Worm (Caenorhabditis elegans) whole organism, early embryonic: ENCODE data around the gene lury-1.
A peak's percentile ranks its signal among the peaks of the same experiment; 100 is the strongest.
"Not testable (repeated sequence)": the region's sequence is repeated elsewhere in the genome, so short reads cannot be mapped to it uniquely, and the experiment has no call there.

Experiments
- B0310.2 ChIP-seq: sonication (generic microtip); optimal IDR thresholded peaks from 2 replicates; lab custom pipeline; 2016; ENCODE audit warnings: mild to moderate bottlenecking, missing genetic modification characterization, missing compliant biosample characterization
- F13C5.2 ChIP-seq: sonication (generic microtip); optimal IDR thresholded peaks from 2 replicates; lab custom pipeline; 2017; ENCODE audit warnings: mild to moderate bottlenecking, missing genetic modification characterization, inconsistent platforms, missing compliant biosample characterization
- aly-1 ChIP-seq: sonication (generic microtip); optimal IDR thresholded peaks from 2 replicates; lab custom pipeline; 2016; ENCODE audit warnings: missing genetic modification characterization, missing compliant biosample characterization
- ama-1 ChIP-seq: fragments of 150-350 bp; optimal IDR thresholded peaks from 2 replicates; lab custom pipeline; 2014
- ceh-13 ChIP-seq: fragments of 200-800 bp; sonication (Bioruptor generic); optimal IDR thresholded peaks from 2 replicates; lab custom pipeline; 2018; ENCODE audit warnings: mild to moderate bottlenecking, missing genetic modification characterization, missing compliant biosample characterization
- ceh-36 ChIP-seq: sonication (generic microtip); optimal IDR thresholded peaks from 2 replicates; lab custom pipeline; 2016; ENCODE audit warnings: missing genetic modification characterization, inconsistent platforms, missing compliant biosample characterization
- ets-7 ChIP-seq: sonication (generic microtip); optimal IDR thresholded peaks from 2 replicates; lab custom pipeline; 2016; ENCODE audit warnings: missing genotype, missing genetic modification characterization, missing compliant biosample characterization
- flt-1 ChIP-seq: fragments of 200-800 bp; sonication (Bioruptor generic); IDR thresholded peaks from 2 replicates; pipeline ENCODE4 v1.3.6; 2022; ENCODE audit warnings: missing genetic modification characterization, missing compliant biosample characterization
- hmbx-1 ChIP-seq: sonication (generic microtip); optimal IDR thresholded peaks from 2 replicates; lab custom pipeline; 2016; ENCODE audit warnings: mild to moderate bottlenecking, missing genetic modification characterization, missing compliant biosample characterization
- hmg-4 ChIP-seq: fragments of 200-800 bp; sonication (Bioruptor generic); optimal IDR thresholded peaks from 2 replicates; lab custom pipeline; 2018; ENCODE audit warnings: mild to moderate bottlenecking, missing genetic modification characterization, missing compliant biosample characterization
- hnd-1 ChIP-seq: sonication (generic microtip); optimal IDR thresholded peaks from 2 replicates; lab custom pipeline; 2016; ENCODE audit warnings: missing genetic modification characterization, missing compliant biosample characterization
- pes-1 ChIP-seq: fragments of 200-800 bp; sonication (Bioruptor generic); IDR thresholded peaks from 2 replicates; pipeline ENCODE4 v1.3.6; 2022; ENCODE audit warnings: missing genetic modification reagents, missing genetic modification characterization, missing compliant biosample characterization
- scrt-1 ChIP-seq: fragments of 200-800 bp; sonication (Bioruptor generic); IDR thresholded peaks from 2 replicates; pipeline ENCODE4 v1.3.6; 2022; ENCODE audit warnings: missing genetic modification characterization, missing compliant biosample characterization
- sea-1 ChIP-seq: fragments of 200-800 bp; sonication (Bioruptor generic); conservative IDR thresholded peaks from 2 replicates; pipeline ENCODE4 v1.3.6; 2022; ENCODE audit warnings: missing genetic modification characterization, missing compliant biosample characterization
- tbx-11 ChIP-seq: fragments of 200-800 bp; sonication (Bioruptor generic); IDR thresholded peaks from 2 replicates; pipeline ENCODE4 v1.3.6; 2022; ENCODE audit warnings: missing genetic modification characterization, missing compliant biosample characterization
- tbx-37 ChIP-seq: fragments of 200-800 bp; sonication (Bioruptor generic); conservative IDR thresholded peaks from 2 replicates; pipeline ENCODE4 v1.3.6; 2022; ENCODE audit warnings: missing genetic modification reagents, missing genetic modification characterization, missing compliant biosample characterization
- tra-4 ChIP-seq: sonication (generic microtip); optimal IDR thresholded peaks from 2 replicates; lab custom pipeline; 2017; ENCODE audit warnings: missing genetic modification characterization, missing compliant biosample characterization

Gene lury-1

ce11 chrIII:12160929-12161328 is 25.3 kb upstream of the lury-1 start:
- TF ChIP-seq pes-1 (GFP tag; lab: Robert Waterston, UW) (no peak), B0310.2 (tag; lab: Kevin White, UChicago) (no peak), tbx-37 (no peak), hmbx-1 (no peak), sea-1 (GFP tag; lab: Robert Waterston, UW) (no peak), F13C5.2 (tag; lab: Kevin White, UChicago) (no peak), ceh-36 (tag; lab: Kevin White, UChicago) (no peak), ets-7 (tag; lab: Kevin White, UChicago) (no peak), hmg-4 (GFP tag; lab: Kevin White, UChicago) (no peak), tra-4 (tag; lab: Kevin White, UChicago) (no peak), scrt-1 (no peak), aly-1 (tag; lab: Kevin White, UChicago) (no peak), ama-1 (lab: Kevin White, UChicago) (no peak), ceh-13 (no peak)

DNA sequence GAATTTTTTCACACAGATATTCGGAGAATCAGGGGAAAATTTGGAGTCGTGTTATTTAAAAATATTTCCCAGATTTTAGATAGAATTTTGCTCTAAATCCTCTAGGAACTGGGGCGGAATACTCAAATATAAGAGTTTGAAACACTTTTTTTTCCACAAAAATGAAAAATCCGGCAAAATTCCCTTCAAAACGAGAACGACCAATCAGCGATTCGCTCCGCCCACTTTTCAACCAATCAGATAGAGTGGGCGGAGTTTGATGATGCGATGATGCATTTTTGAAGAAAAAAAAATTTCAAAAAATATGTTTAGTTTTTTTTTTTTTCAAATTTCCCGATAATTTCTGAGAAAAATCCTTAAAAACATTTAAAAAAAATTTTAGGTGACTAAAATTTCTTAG is 21.8 kb upstream of the lury-1 start:
- TF ChIP-seq tbx-11 (GFP tag; lab: Robert Waterston, UW) (no peak), tra-4 (tag; lab: Kevin White, UChicago) (no peak), F13C5.2 (tag; lab: Kevin White, UChicago) (no peak), sea-1 (GFP tag; lab: Robert Waterston, UW) (no peak), aly-1 (tag; lab: Kevin White, UChicago) (no peak), flt-1 (GFP tag; lab: Robert Waterston, UW) (no peak), ceh-36 (tag; lab: Kevin White, UChicago) (no peak), ets-7 (tag; lab: Kevin White, UChicago) (no peak)

ce11 chrIII:12165305-12165704 is 20.9 kb upstream of the lury-1 start:
- TF ChIP-seq hmg-4 (GFP tag; lab: Kevin White, UChicago): no peak
- TF ChIP-seq ama-1 (lab: Kevin White, UChicago): no peak
- no peak for TF ChIP-seq hmbx-1
- no peak for TF ChIP-seq tbx-11 (GFP tag; lab: Robert Waterston, UW)
- TF ChIP-seq hnd-1: no peak
- no peak for TF ChIP-seq ceh-36 (tag; lab: Kevin White, UChicago)

- TF ChIP-seq F13C5.2 (tag; lab: Kevin White, UChicago) (no peak), flt-1 (GFP tag; lab: Robert Waterston, UW) (no peak), hmg-4 (GFP tag; lab: Kevin White, UChicago) (no peak), ceh-36 (tag; lab: Kevin White, UChicago) (no peak), pes-1 (GFP tag; lab: Robert Waterston, UW) (no peak), hnd-1 (no peak), B0310.2 (tag; lab: Kevin White, UChicago) (no peak), scrt-1 (no peak), sea-1 (GFP tag; lab: Robert Waterston, UW) (no peak), aly-1 (tag; lab: Kevin White, UChicago) (no peak), tbx-37 (no peak), tra-4 (tag; lab: Kevin White, UChicago) (no peak), tbx-11 (GFP tag; lab: Robert Waterston, UW) (no peak)
Measured at ce11 chrIII:12167030-12167429, 19.2 kb upstream of the lury-1 start.

ce11 chrIII:12177145-12177544 is 9.1 kb upstream of the lury-1 start, which contains the start of gene gly-11:
Gene gly-11 (minus strand): TSS chrIII:12177245.
- TF ChIP-seq tra-4 (tag; lab: Kevin White, UChicago); tbx-37; hmbx-1: not testable (repeated sequence)

DNA sequence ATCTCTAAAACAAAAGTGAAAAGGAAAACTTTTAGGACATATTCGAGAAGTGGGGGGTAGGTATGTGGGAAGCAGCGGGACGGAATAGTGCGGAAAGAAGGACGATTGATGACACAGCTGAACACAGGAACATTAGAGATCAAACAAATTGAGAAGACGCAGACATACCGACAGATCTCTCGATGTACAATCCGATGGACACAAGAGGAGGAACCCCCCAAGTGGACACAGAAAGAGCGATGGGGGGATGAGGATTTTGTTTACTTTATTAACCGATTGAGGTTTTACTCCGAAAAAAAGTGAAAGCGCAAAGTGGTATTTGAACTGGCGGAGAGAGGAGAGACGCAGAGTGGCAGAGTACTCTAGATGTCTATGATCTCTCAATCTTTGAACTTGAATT is 8.1 kb upstream of the lury-1 start:
- TF ChIP-seq F13C5.2 (tag; lab: Kevin White, UChicago) (peak; percentile 6), B0310.2 (tag; lab: Kevin White, UChicago) (no peak), ama-1 (lab: Kevin White, UChicago) (no peak), tbx-37 (no peak)

DNA sequence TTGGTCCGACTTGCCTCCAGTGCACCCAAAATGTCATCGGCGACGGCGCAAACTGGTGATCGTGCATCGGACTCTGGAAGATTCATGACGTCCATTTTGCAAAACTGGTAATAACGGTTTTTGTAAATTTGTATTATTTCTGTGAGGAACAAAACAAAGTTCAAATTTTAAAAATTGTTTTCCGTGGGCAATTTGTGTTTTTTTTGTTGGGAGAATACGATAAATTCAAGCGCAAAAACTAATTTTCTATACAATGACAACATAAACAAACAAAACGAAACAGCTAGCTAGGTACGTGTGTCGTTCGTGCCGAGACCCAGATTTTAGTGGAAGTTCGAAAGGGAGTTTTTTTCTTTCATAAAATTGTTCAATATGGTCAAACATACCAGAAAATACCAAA is 3.3 kb upstream of the lury-1 start, which contains the start of gene Y75B8A.10:
Gene Y75B8A.10 (minus strand): TSS at position 101 of the 400 bp plus-strand sequence.
- no peak for TF ChIP-seq flt-1 (GFP tag; lab: Robert Waterston, UW)
- TF ChIP-seq tbx-37: no peak
- TF ChIP-seq B0310.2 (tag; lab: Kevin White, UChicago): no peak
- TF ChIP-seq F13C5.2 (tag; lab: Kevin White, UChicago): no peak
- TF ChIP-seq sea-1 (GFP tag; lab: Robert Waterston, UW): no peak
- no peak for TF ChIP-seq ceh-13
- TF ChIP-seq pes-1 (GFP tag; lab: Robert Waterston, UW): no peak
- no peak for TF ChIP-seq hmg-4 (GFP tag; lab: Kevin White, UChicago)
- TF ChIP-seq tra-4 (tag; lab: Kevin White, UChicago): no peak
- no peak for TF ChIP-seq scrt-1
- TF ChIP-seq ama-1 (lab: Kevin White, UChicago): no peak
- no peak for TF ChIP-seq hmbx-1
- TF ChIP-seq aly-1 (tag; lab: Kevin White, UChicago): no peak
- no peak for TF ChIP-seq ets-7 (tag; lab: Kevin White, UChicago)

- TF ChIP-seq B0310.2 (tag; lab: Kevin White, UChicago) (no peak), tbx-11 (GFP tag; lab: Robert Waterston, UW) (no peak), scrt-1 (no peak), sea-1 (GFP tag; lab: Robert Waterston, UW) (no peak), hnd-1 (no peak), ceh-36 (tag; lab: Kevin White, UChicago) (no peak), hmg-4 (GFP tag; lab: Kevin White, UChicago) (no peak), tbx-37 (no peak), flt-1 (GFP tag; lab: Robert Waterston, UW) (no peak), ceh-13 (no peak), aly-1 (tag; lab: Kevin White, UChicago) (no peak), ets-7 (tag; lab: Kevin White, UChicago) (no peak), pes-1 (GFP tag; lab: Robert Waterston, UW) (no peak), hmbx-1 (no peak), F13C5.2 (tag; lab: Kevin White, UChicago) (no peak), ama-1 (lab: Kevin White, UChicago) (no peak), tra-4 (tag; lab: Kevin White, UChicago) (no peak)
Measured at ce11 chrIII:12188236-12188635, 2.0 kb downstream of the lury-1 start.
